Worm (Caenorhabditis elegans) whole organism, L2 larva: ENCODE data around the gene gei-18.

Experiments
- C34F6.9 ChIP-seq: fragments of 150-350 bp; optimal IDR thresholded peaks from 2 replicates; lab custom pipeline; 2014; ENCODE audit warnings: missing biosample characterization, missing genetic modification characterization
- F13H6.1 ChIP-seq: sonication (generic microtip); optimal IDR thresholded peaks from 2 replicates; lab custom pipeline; 2016; ENCODE audit warnings: missing genetic modification characterization, missing compliant biosample characterization
- R02D3.7 ChIP-seq: fragments of 150-350 bp; optimal IDR thresholded peaks from 2 replicates; lab custom pipeline; 2014; ENCODE audit warnings: missing biosample characterization, missing genetic modification characterization
- Y55F3AM.14 ChIP-seq: fragments of 200-800 bp; sonication (Bioruptor generic); optimal IDR thresholded peaks from 2 replicates; lab custom pipeline; 2018; ENCODE audit warnings: mild to moderate bottlenecking, missing genetic modification characterization, missing compliant biosample characterization
- ZK546.5 ChIP-seq: sonication (generic microtip); optimal IDR thresholded peaks from 2 replicates; lab custom pipeline; 2017; ENCODE audit warnings: missing biosample characterization, missing genetic modification characterization
- alr-1 ChIP-seq: fragments of 150-350 bp; optimal IDR thresholded peaks from 2 replicates; lab custom pipeline; 2014; ENCODE audit warnings: missing biosample characterization, missing genetic modification characterization
- aly-2 ChIP-seq: fragments of 150-350 bp; optimal IDR thresholded peaks from 2 replicates; lab custom pipeline; 2014; ENCODE audit warnings: missing biosample characterization, missing genetic modification characterization
- ama-1 ChIP-seq: fragments of 150-350 bp; optimal IDR thresholded peaks from 2 replicates; lab custom pipeline; 2018; ENCODE audit warnings: inconsistent platforms
- blmp-1 ChIP-seq: sonication (generic microtip); optimal IDR thresholded peaks from 2 replicates; lab custom pipeline; 2017; ENCODE audit warnings: missing genetic modification characterization, mild to moderate bottlenecking, missing compliant biosample characterization, antibody characterized with exemption, moderate library complexity; ENCODE audit not compliant: insufficient read depth
- ceh-16 ChIP-seq: fragments of 150-350 bp; optimal IDR thresholded peaks from 2 replicates; lab custom pipeline; 2014; ENCODE audit warnings: missing biosample characterization, missing genetic modification characterization
- ceh-82 ChIP-seq: fragments of 150-350 bp; optimal IDR thresholded peaks from 2 replicates; lab custom pipeline; 2014; ENCODE audit warnings: missing biosample characterization, missing genetic modification characterization
- crh-2 ChIP-seq: sonication (generic microtip); optimal IDR thresholded peaks from 2 replicates; lab custom pipeline; 2017; ENCODE audit warnings: missing biosample characterization, missing genetic modification characterization
- dmd-4 ChIP-seq: sonication (generic microtip); optimal IDR thresholded peaks from 2 replicates; lab custom pipeline; 2017; ENCODE audit warnings: missing biosample characterization, missing genetic modification characterization
- egl-27 ChIP-seq: sonication (generic microtip); optimal IDR thresholded peaks from 3 replicates; lab custom pipeline; 2017; ENCODE audit warnings: missing biosample characterization, missing genetic modification reagents, missing genetic modification characterization
- elt-1 ChIP-seq: fragments of 150-350 bp; optimal IDR thresholded peaks from 2 replicates; lab custom pipeline; 2014; ENCODE audit warnings: missing biosample characterization, missing genetic modification characterization
- elt-3 ChIP-seq: sonication (generic microtip); optimal IDR thresholded peaks from 2 replicates; lab custom pipeline; 2017; ENCODE audit warnings: missing biosample characterization, missing genetic modification characterization
- fos-1 ChIP-seq: fragments of 150-350 bp; optimal IDR thresholded peaks from 2 replicates; lab custom pipeline; 2014; ENCODE audit warnings: missing biosample characterization, missing genetic modification characterization
- gmeb-1 ChIP-seq: fragments of 150-350 bp; optimal IDR thresholded peaks from 2 replicates; lab custom pipeline; 2014; ENCODE audit warnings: missing biosample characterization, missing genetic modification characterization
- lin-11 ChIP-seq: fragments of 150-350 bp; sonication (generic microtip); optimal IDR thresholded peaks from 2 replicates; lab custom pipeline; 2014; ENCODE audit warnings: missing biosample characterization, missing genetic modification characterization, inconsistent platforms, mixed read lengths
- lin-13 ChIP-seq: fragments of 150-350 bp; optimal IDR thresholded peaks from 2 replicates; lab custom pipeline; 2014; ENCODE audit warnings: missing biosample characterization, missing genetic modification reagents, missing genetic modification characterization
- lin-39 ChIP-seq: fragments of 150-350 bp; optimal IDR thresholded peaks from 2 replicates; lab custom pipeline; 2014; ENCODE audit warnings: missing biosample characterization, missing genetic modification reagents, missing genetic modification characterization
- lsy-2 ChIP-seq, 2 experiments: fragments of 150-350 bp in 1 of 2; sonication (generic microtip) in 1 of 2; optimal IDR thresholded peaks; 2 replicates each; lab custom pipeline; 2014 to 2017; ENCODE audit warnings: missing biosample characterization in 2 of 2, missing genetic modification characterization in 2 of 2
- mab-5 ChIP-seq: fragments of 150-350 bp; optimal IDR thresholded peaks from 2 replicates; lab custom pipeline; 2014; ENCODE audit warnings: missing biosample characterization, missing genetic modification characterization
- mbf-1 ChIP-seq: sonication (generic microtip); optimal IDR thresholded peaks from 2 replicates; lab custom pipeline; 2017; ENCODE audit warnings: missing biosample characterization, missing genetic modification characterization
- mdl-1 ChIP-seq, 2 experiments: fragments of 150-350 bp in 1 of 2; sonication (generic microtip) in 1 of 2; optimal IDR thresholded peaks; 2 replicates each; lab custom pipeline; 2017; ENCODE audit warnings: missing biosample characterization in 2 of 2, missing genetic modification characterization in 2 of 2
- nhr-10 ChIP-seq: sonication (generic microtip); optimal IDR thresholded peaks from 2 replicates; lab custom pipeline; 2017; ENCODE audit warnings: missing biosample characterization, missing genetic modification characterization
- nhr-11 ChIP-seq: fragments of 150-350 bp; optimal IDR thresholded peaks from 2 replicates; lab custom pipeline; 2014; ENCODE audit warnings: missing biosample characterization, missing genetic modification characterization
- nhr-12 ChIP-seq: fragments of 150-350 bp; optimal IDR thresholded peaks from 2 replicates; lab custom pipeline; 2014; ENCODE audit warnings: missing biosample characterization, missing genetic modification characterization
- nhr-129 ChIP-seq: fragments of 150-350 bp; optimal IDR thresholded peaks from 2 replicates; lab custom pipeline; 2014; ENCODE audit warnings: missing biosample characterization, missing genetic modification characterization
- nhr-21 ChIP-seq: fragments of 150-350 bp; optimal IDR thresholded peaks from 2 replicates; lab custom pipeline; 2014; ENCODE audit warnings: missing biosample characterization, missing genetic modification characterization
- nhr-23 ChIP-seq: fragments of 150-350 bp; optimal IDR thresholded peaks from 2 replicates; lab custom pipeline; 2014; ENCODE audit warnings: missing biosample characterization, missing genetic modification reagents, missing genetic modification characterization
- nhr-237 ChIP-seq: fragments of 150-350 bp; optimal IDR thresholded peaks from 2 replicates; lab custom pipeline; 2014; ENCODE audit warnings: missing biosample characterization, missing genetic modification characterization
- nhr-25 ChIP-seq: fragments of 150-350 bp; sonication (generic microtip); optimal IDR thresholded peaks from 3 replicates; lab custom pipeline; 2014; ENCODE audit warnings: missing biosample characterization, missing genetic modification characterization
- nhr-6 ChIP-seq: fragments of 150-350 bp; optimal IDR thresholded peaks from 2 replicates; lab custom pipeline; 2014; ENCODE audit warnings: missing biosample characterization, missing genetic modification characterization
- nhr-77 ChIP-seq: fragments of 150-350 bp; optimal IDR thresholded peaks from 2 replicates; lab custom pipeline; 2014; ENCODE audit warnings: missing biosample characterization, missing genetic modification characterization
- peb-1 ChIP-seq: fragments of 150-350 bp; optimal IDR thresholded peaks from 2 replicates; lab custom pipeline; 2014; ENCODE audit warnings: missing biosample characterization, missing genetic modification characterization
- sem-4 ChIP-seq: fragments of 150-350 bp; optimal IDR thresholded peaks from 2 replicates; lab custom pipeline; 2014; ENCODE audit warnings: missing biosample characterization, missing genetic modification reagents, missing genetic modification characterization
- skn-1 ChIP-seq: sonication (generic microtip); optimal IDR thresholded peaks from 2 replicates; lab custom pipeline; 2017; ENCODE audit warnings: missing biosample characterization, missing genetic modification characterization
- sma-3 ChIP-seq: sonication (generic microtip); optimal IDR thresholded peaks from 2 replicates; lab custom pipeline; 2016; ENCODE audit warnings: missing genetic modification reagents, missing genetic modification characterization, missing compliant biosample characterization
- sma-9 ChIP-seq, 2 experiments: fragments of 150-350 bp in 1 of 2; sonication (generic microtip) in 1 of 2; optimal IDR thresholded peaks; 2 replicates each; lab custom pipeline; 2014 to 2016; ENCODE audit warnings: missing genetic modification characterization in 2 of 2, mild to moderate bottlenecking in 1 of 2, missing biosample characterization in 1 of 2, missing compliant biosample characterization in 1 of 2, missing genetic modification reagents in 1 of 2, moderate library complexity in 1 of 2
- snpc-4 ChIP-seq: fragments of 150-350 bp; optimal IDR thresholded peaks from 2 replicates; lab custom pipeline; 2014; ENCODE audit warnings: missing biosample characterization, missing genetic modification characterization
- unc-39 ChIP-seq: fragments of 150-350 bp; optimal IDR thresholded peaks from 2 replicates; lab custom pipeline; 2014; ENCODE audit warnings: missing biosample characterization, missing genetic modification characterization
- unc-55 ChIP-seq: fragments of 150-350 bp; sonication (generic microtip); optimal IDR thresholded peaks from 3 replicates; lab custom pipeline; 2014; ENCODE audit warnings: missing biosample characterization, missing genetic modification reagents, missing genetic modification characterization
- unc-62 ChIP-seq: fragments of 150-350 bp; optimal IDR thresholded peaks from 2 replicates; lab custom pipeline; 2014; ENCODE audit warnings: missing biosample characterization, missing genetic modification reagents, missing genetic modification characterization
- zag-1 ChIP-seq: fragments of 150-350 bp; optimal IDR thresholded peaks from 2 replicates; lab custom pipeline; 2014; ENCODE audit warnings: missing biosample characterization, missing genetic modification characterization
- ztf-1 ChIP-seq: fragments of 200-800 bp; sonication (Bioruptor generic); conservative IDR thresholded peaks from 2 replicates; pipeline ENCODE4 v1.3.6; 2022; ENCODE audit warnings: missing genetic modification characterization, missing compliant biosample characterization
- ztf-11 ChIP-seq: sonication (generic microtip); optimal IDR thresholded peaks from 2 replicates; lab custom pipeline; 2017; ENCODE audit warnings: missing biosample characterization, missing genetic modification characterization
- ztf-4 ChIP-seq: fragments of 150-350 bp; optimal IDR thresholded peaks from 2 replicates; lab custom pipeline; 2014; ENCODE audit warnings: missing biosample characterization, missing genetic modification characterization

The gei-18 gene

DNA sequence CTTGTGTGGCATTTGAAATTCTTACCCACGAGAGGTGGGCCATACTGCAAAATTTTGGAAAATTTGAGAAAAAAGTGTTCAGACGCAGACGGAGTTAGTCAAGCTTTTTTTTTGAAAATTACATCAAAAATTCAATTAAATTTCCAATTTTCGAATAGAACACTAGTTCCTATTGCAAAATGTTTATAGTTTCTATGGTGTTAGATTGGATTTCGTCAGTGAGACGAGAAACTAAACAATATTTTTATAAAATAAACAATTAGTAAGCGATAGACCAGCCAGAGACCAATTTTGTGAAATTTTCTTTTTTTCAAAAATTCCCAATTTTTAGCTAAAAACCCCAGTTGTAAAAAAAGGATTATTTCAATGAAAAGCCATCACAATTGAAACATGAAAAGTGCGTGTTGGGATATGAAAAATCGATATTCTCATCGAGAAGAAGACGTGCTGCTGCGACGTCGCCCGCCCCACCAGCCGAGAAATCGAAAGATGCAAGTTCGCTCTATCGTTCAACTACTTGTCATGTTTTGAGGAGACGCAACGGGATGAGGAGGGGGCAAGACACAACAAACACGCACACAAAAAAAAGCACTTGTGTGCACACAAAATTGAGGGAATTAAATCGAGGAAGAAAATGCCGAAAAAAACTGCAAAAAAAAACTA is 2.4 kb downstream of the gei-18 start, which contains the start of gene dnbp-1:
Gene dnbp-1 (minus strand): TSS at position 51 of the 663 bp plus-strand sequence.
- TF ChIP-seq C34F6.9 (peak; percentile 89), alr-1 (tag; lab: Kevin White, UChicago) (no peak), nhr-6 (tag; lab: Kevin White, UChicago) (no peak), nhr-11 (tag; lab: Kevin White, UChicago) (no peak), unc-55 (GFP tag; lab: Kevin White, UChicago) (peak; percentile 81), ceh-82 (tag; lab: Kevin White, UChicago) (no peak), lsy-2 (tag; optimal IDR thresholded peaks at IDR 0.05; lab: Kevin White, UChicago) (peak in 1 of 2 experiments; percentile 80), elt-3 (no peak), crh-2 (tag; lab: Kevin White, UChicago) (peak; percentile 75), nhr-237 (tag; lab: Kevin White, UChicago) (no peak), unc-39 (tag; lab: Kevin White, UChicago) (no peak), Y55F3AM.14 (no peak), lin-11 (no peak), nhr-12 (no peak), peb-1 (tag; lab: Kevin White, UChicago) (no peak), blmp-1 (no peak), mab-5 (tag; lab: Kevin White, UChicago) (peak; percentile 55), sma-9 (GFP tag; optimal IDR thresholded peaks at IDR 0.05; lab: Kevin White, UChicago) (peak; percentile 22), sma-9 (tag; optimal IDR thresholded peaks at IDR 0.05; lab: Kevin White, UChicago) (no peak), R02D3.7 (tag; lab: Kevin White, UChicago) (no peak), nhr-129 (peak; percentile 96), nhr-10 (tag; lab: Kevin White, UChicago) (no peak), sma-3 (no peak), ZK546.5 (tag; lab: Kevin White, UChicago) (no peak), skn-1 (no peak), ztf-1 (GFP tag; lab: Robert Waterston, UW) (no peak), mdl-1 (tag; optimal IDR thresholded peaks at IDR 0.05; lab: Kevin White, UChicago) (no peak), nhr-77 (tag; lab: Kevin White, UChicago) (no peak), lin-13 (GFP tag; lab: Kevin White, UChicago) (peak; percentile 65), ztf-4 (no peak), nhr-21 (no peak), ceh-16 (tag; lab: Kevin White, UChicago) (no peak), gmeb-1 (tag; lab: Kevin White, UChicago) (peak; percentile 29), nhr-23 (tag; lab: Kevin White, UChicago) (no peak), aly-2 (tag; lab: Kevin White, UChicago) (no peak), F13H6.1 (tag; lab: Kevin White, UChicago) (peak; percentile 75), zag-1 (tag; lab: Kevin White, UChicago) (peak; percentile 72), ztf-11 (tag; lab: Kevin White, UChicago) (no peak), snpc-4 (tag; lab: Kevin White, UChicago) (peak; percentile 78), unc-62 (no peak), mbf-1 (tag; lab: Kevin White, UChicago) (no peak), dmd-4 (tag; lab: Kevin White, UChicago) (no peak), nhr-25 (peak; percentile 33), fos-1 (tag; lab: Kevin White, UChicago) (peak; percentile 72), sem-4 (tag; lab: Kevin White, UChicago) (peak; percentile 31), lin-39 (no peak), ama-1 (no peak), egl-27 (tag; lab: Kevin White, UChicago) (no peak), elt-1 (tag; lab: Kevin White, UChicago) (no peak)
- TF ChIP-seq, all 48 proteins: peak for 15
